Worm (Caenorhabditis elegans) whole organism, L3 larva: ENCODE measurements around the gene nifk-1.
A peak's percentile ranks its signal among the peaks of the same experiment; 100 is the strongest.
"Not testable (repeated sequence)": the region's sequence is repeated elsewhere in the genome, so short reads cannot be mapped to it uniquely, and the experiment has no call there.

ENCODE experiments used
- R02D3.7 ChIP-seq: fragments of 150-350 bp; optimal IDR thresholded peaks from 2 replicates; lab custom pipeline; 2014; ENCODE audit warnings: missing biosample characterization, missing genetic modification characterization
- ZK546.5 ChIP-seq: sonication (generic microtip); optimal IDR thresholded peaks from 2 replicates; lab custom pipeline; 2017; ENCODE audit warnings: missing biosample characterization, missing genetic modification characterization
- ama-1 ChIP-seq: fragments of 150-350 bp; optimal IDR thresholded peaks from 2 replicates; lab custom pipeline; 2018
- ceh-16 ChIP-seq: sonication (generic microtip); optimal IDR thresholded peaks from 2 replicates; lab custom pipeline; 2017; ENCODE audit warnings: missing biosample characterization, missing genetic modification characterization
- ceh-28 ChIP-seq: fragments of 150-350 bp; optimal IDR thresholded peaks from 2 replicates; lab custom pipeline; 2014; ENCODE audit warnings: missing biosample characterization, missing genetic modification reagents, missing genetic modification characterization
- ceh-82 ChIP-seq: fragments of 150-350 bp; optimal IDR thresholded peaks from 2 replicates; lab custom pipeline; 2014; ENCODE audit warnings: missing biosample characterization, missing genetic modification characterization
- ceh-9 ChIP-seq: sonication (generic microtip); optimal IDR thresholded peaks from 2 replicates; lab custom pipeline; 2018; ENCODE audit warnings: missing biosample characterization, missing genetic modification characterization
- daf-12 ChIP-seq: fragments of 150-350 bp; optimal IDR thresholded peaks from 2 replicates; lab custom pipeline; 2014; ENCODE audit warnings: missing biosample characterization, missing genetic modification reagents, missing genetic modification characterization
- egl-5 ChIP-seq: fragments of 150-350 bp; optimal IDR thresholded peaks from 2 replicates; lab custom pipeline; 2017; ENCODE audit warnings: missing biosample characterization, missing genetic modification reagents, missing genetic modification characterization, inconsistent platforms
- elt-1 ChIP-seq: fragments of 150-350 bp; optimal IDR thresholded peaks from 2 replicates; lab custom pipeline; 2014; ENCODE audit warnings: missing biosample characterization, missing genetic modification characterization
- elt-2 ChIP-seq: sonication (generic microtip); optimal IDR thresholded peaks from 2 replicates; lab custom pipeline; 2016; ENCODE audit warnings: missing genetic modification reagents, mild to moderate bottlenecking, missing genetic modification characterization, missing compliant biosample characterization
- eor-1 ChIP-seq, 2 experiments: fragments of 150-350 bp; optimal IDR thresholded peaks; 2 replicates each; lab custom pipeline; 2014 to 2018; ENCODE audit warnings: missing biosample characterization in 2 of 2, missing genetic modification characterization in 2 of 2
- fkh-2 ChIP-seq: fragments of 150-350 bp; optimal IDR thresholded peaks from 2 replicates; lab custom pipeline; 2014; ENCODE audit warnings: missing biosample characterization, missing genetic modification reagents, missing genetic modification characterization
- hmg-11 ChIP-seq: sonication (generic microtip); optimal IDR thresholded peaks from 2 replicates; lab custom pipeline; 2016; ENCODE audit warnings: missing genetic modification characterization, missing compliant biosample characterization
- jun-1 ChIP-seq: fragments of 150-350 bp; optimal IDR thresholded peaks from 2 replicates; lab custom pipeline; 2014; ENCODE audit warnings: missing biosample characterization, missing genetic modification reagents, missing genetic modification characterization
- lin-15B ChIP-seq: fragments of 150-350 bp; optimal IDR thresholded peaks from 2 replicates; lab custom pipeline; 2014; ENCODE audit warnings: missing biosample characterization, missing genetic modification characterization
- lin-39 ChIP-seq: fragments of 150-350 bp; optimal IDR thresholded peaks from 2 replicates; lab custom pipeline; 2018; ENCODE audit warnings: missing biosample characterization, missing genetic modification reagents, missing genetic modification characterization
- lsy-12 ChIP-seq: sonication (generic microtip); optimal IDR thresholded peaks from 2 replicates; lab custom pipeline; 2016; ENCODE audit warnings: mild to moderate bottlenecking, missing genetic modification characterization, missing compliant biosample characterization
- mdl-1 ChIP-seq: fragments of 150-350 bp; optimal IDR thresholded peaks from 2 replicates; lab custom pipeline; 2014; ENCODE audit warnings: missing biosample characterization, missing genetic modification characterization
- nfya-1 ChIP-seq: sonication (generic microtip); optimal IDR thresholded peaks from 2 replicates; lab custom pipeline; 2017; ENCODE audit warnings: missing genetic modification characterization, mild to moderate bottlenecking, missing compliant biosample characterization, antibody characterized with exemption, moderate library complexity; ENCODE audit not compliant: insufficient read depth
- nhr-11 ChIP-seq: fragments of 150-350 bp; optimal IDR thresholded peaks from 2 replicates; lab custom pipeline; 2014; ENCODE audit warnings: missing biosample characterization, missing genetic modification characterization
- nhr-12 ChIP-seq: fragments of 150-350 bp; optimal IDR thresholded peaks from 2 replicates; lab custom pipeline; 2014; ENCODE audit warnings: missing biosample characterization, missing genetic modification characterization
- nhr-23 ChIP-seq: fragments of 150-350 bp; optimal IDR thresholded peaks from 2 replicates; lab custom pipeline; 2014; ENCODE audit warnings: missing biosample characterization, missing genetic modification reagents, missing genetic modification characterization
- nhr-237 ChIP-seq: fragments of 150-350 bp; optimal IDR thresholded peaks from 2 replicates; lab custom pipeline; 2014; ENCODE audit warnings: missing biosample characterization, missing genetic modification characterization
- nhr-25 ChIP-seq: sonication (generic microtip); optimal IDR thresholded peaks from 2 replicates; lab custom pipeline; 2017; ENCODE audit warnings: missing biosample characterization, missing genetic modification characterization
- nhr-43 ChIP-seq: sonication (generic microtip); optimal IDR thresholded peaks from 2 replicates; lab custom pipeline; 2016; ENCODE audit warnings: mild to moderate bottlenecking, missing genetic modification characterization, missing compliant biosample characterization; ENCODE audit not compliant: poor library complexity, severe bottlenecking
- nhr-67 ChIP-seq: fragments of 150-350 bp; optimal IDR thresholded peaks from 2 replicates; lab custom pipeline; 2014; ENCODE audit warnings: missing biosample characterization, missing genetic modification characterization
- pha-4 ChIP-seq: fragments of 150-350 bp; optimal IDR thresholded peaks from 2 replicates; lab custom pipeline; 2014; ENCODE audit warnings: missing biosample characterization, missing genetic modification reagents, missing genetic modification characterization
- pqm-1 ChIP-seq: fragments of 150-350 bp; optimal IDR thresholded peaks from 2 replicates; lab custom pipeline; 2017; ENCODE audit warnings: missing biosample characterization, missing genetic modification characterization, inconsistent platforms
- sea-2 ChIP-seq: fragments of 150-350 bp; sonication (generic microtip); optimal IDR thresholded peaks from 4 replicates; lab custom pipeline; 2014; ENCODE audit warnings: missing biosample characterization, missing genetic modification reagents, missing genetic modification characterization
- skn-1 ChIP-seq: fragments of 150-350 bp; optimal IDR thresholded peaks from 2 replicates; lab custom pipeline; 2014; ENCODE audit warnings: missing biosample characterization, missing genetic modification characterization
- snpc-4 ChIP-seq: fragments of 150-350 bp; optimal IDR thresholded peaks from 2 replicates; lab custom pipeline; 2014; ENCODE audit warnings: missing biosample characterization, missing genetic modification characterization
- tbx-2 ChIP-seq: sonication (generic microtip); optimal IDR thresholded peaks from 2 replicates; lab custom pipeline; 2016; ENCODE audit warnings: mild to moderate bottlenecking, missing genetic modification characterization, missing compliant biosample characterization
- zag-1 ChIP-seq: fragments of 150-350 bp; optimal IDR thresholded peaks from 2 replicates; lab custom pipeline; 2014; ENCODE audit warnings: missing biosample characterization, missing genetic modification characterization
- ztf-11 ChIP-seq: fragments of 150-350 bp; optimal IDR thresholded peaks from 2 replicates; lab custom pipeline; 2014; ENCODE audit warnings: missing biosample characterization, missing genetic modification characterization

Gene nifk-1

ce11 chrIII:4693281-4693680 is at the start of gene nifk-1:
Gene nifk-1, minus strand, starts transcription at chrIII:4693307.
- TF ChIP-seq zag-1 (tag; lab: Kevin White, UChicago) (no peak), lin-39 (tag; lab: Kevin White, UChicago) (peak; percentile 55), sea-2 (no peak), pha-4 (tag; lab: Kevin White, UChicago) (peak; percentile 86), nhr-25 (tag; lab: Kevin White, UChicago) (peak; percentile 54), nhr-23 (tag; lab: Kevin White, UChicago) (peak; percentile 80), ceh-28 (peak; percentile 8), hmg-11 (tag; lab: Kevin White, UChicago) (peak; percentile 74), jun-1 (tag; lab: Kevin White, UChicago) (peak; percentile 64), nhr-43 (tag; lab: Kevin White, UChicago) (peak; percentile 6), lin-15B (tag; lab: Kevin White, UChicago) (peak; percentile 70), R02D3.7 (tag; lab: Kevin White, UChicago) (peak; percentile 8), snpc-4 (peak; percentile 80), elt-2 (peak; percentile 67), pqm-1 (peak; percentile 12), mdl-1 (tag; lab: Kevin White, UChicago) (no peak), nfya-1 (tag; lab: Kevin White, UChicago) (peak; percentile 65), ceh-82 (tag; lab: Kevin White, UChicago) (no peak), ama-1 (lab: Kevin White, UChicago) (peak; percentile 1)
- TF ChIP-seq, all 47 proteins: peak for 15

ce11 chrIII:4742620-4743019 is 49.5 kb upstream of the nifk-1 start, which contains the start of gene twk-6:
Gene twk-6, plus strand, starts transcription at chrIII:4742920.
- not testable (repeated sequence) for TF ChIP-seq skn-1 (tag; lab: Kevin White, UChicago); lsy-12 (tag; lab: Kevin White, UChicago); nhr-12

- TF ChIP-seq fkh-2 (tag; lab: Kevin White, UChicago) (no peak), tbx-2 (tag; lab: Kevin White, UChicago) (no peak), skn-1 (tag; lab: Kevin White, UChicago) (no peak), zag-1 (tag; lab: Kevin White, UChicago) (no peak), nhr-237 (tag; lab: Kevin White, UChicago) (no peak), ZK546.5 (tag; lab: Kevin White, UChicago) (no peak), eor-1 (tag; optimal IDR thresholded peaks at IDR 0.05; lab: Kevin White, UChicago) (no peak), nfya-1 (tag; lab: Kevin White, UChicago) (peak; percentile 48), lsy-12 (tag; lab: Kevin White, UChicago) (no peak), nhr-11 (tag; lab: Kevin White, UChicago) (no peak), egl-5 (tag; lab: Kevin White, UChicago) (no peak), nhr-12 (no peak), ceh-9 (no peak), ztf-11 (tag; lab: Kevin White, UChicago) (no peak), elt-2 (peak; percentile 31), nhr-23 (tag; lab: Kevin White, UChicago) (peak; percentile 63), ceh-28 (peak; percentile 45), ama-1 (lab: Kevin White, UChicago) (no peak), lin-39 (tag; lab: Kevin White, UChicago) (peak; percentile 8), elt-1 (no peak), nhr-25 (tag; lab: Kevin White, UChicago) (no peak), jun-1 (tag; lab: Kevin White, UChicago) (no peak), daf-12 (tag; lab: Kevin White, UChicago) (no peak), sea-2 (no peak), ceh-82 (tag; lab: Kevin White, UChicago) (no peak), nhr-67 (tag; lab: Kevin White, UChicago) (no peak)
Observed at ce11 chrIII:4740820-4741219, 47.7 kb upstream of the nifk-1 start.

ce11 chrIII:4739975-4740374 is 46.9 kb upstream of the nifk-1 start, which contains the start of gene ras-2:
Gene ras-2, minus strand, starts transcription at chrIII:4740075.
- TF ChIP-seq ceh-16 (tag; lab: Kevin White, UChicago) (no peak), elt-2 (no peak), fkh-2 (tag; lab: Kevin White, UChicago) (no peak), pqm-1 (no peak)
